Fruit fly (Drosophila melanogaster) whole organism, prepupa: ENCODE results near the gene Spn28F.

Source experiments
- CG15336 ChIP-seq: fragments of 200-800 bp; sonication (Bioruptor generic); IDR thresholded peaks from 2 replicates; pipeline ENCODE4 v1.3.6; 2022; ENCODE audit warnings: missing biosample characterization, missing genetic modification characterization
- CG6808 ChIP-seq: fragments of 200-800 bp; sonication (Bioruptor generic); optimal IDR thresholded peaks from 3 replicates; lab custom pipeline; 2017; ENCODE audit warnings: missing biosample characterization, missing genetic modification characterization, mild to moderate bottlenecking, moderate library complexity, missing genetic modification reagents
- Hr39 ChIP-seq: fragments of 200-800 bp; sonication (Bioruptor generic); optimal IDR thresholded peaks from 2 replicates; lab custom pipeline; 2016; ENCODE audit warnings: missing biosample characterization, missing genetic modification characterization
- Hr4 ChIP-seq: fragments of 200-800 bp; sonication (Bioruptor generic); optimal IDR thresholded peaks from 3 replicates; lab custom pipeline; 2016; ENCODE audit warnings: missing biosample characterization, missing genetic modification characterization
- Lpt ChIP-seq: fragments of 200-800 bp; sonication (Bioruptor generic); optimal IDR thresholded peaks from 3 replicates; lab custom pipeline; 2016; ENCODE audit warnings: missing biosample characterization, missing genetic modification characterization
- OdsH ChIP-seq: fragments of 200-800 bp; sonication (Bioruptor generic); optimal IDR thresholded peaks from 3 replicates; lab custom pipeline; 2016; ENCODE audit warnings: missing biosample characterization, missing genetic modification characterization
- eg ChIP-seq: fragments of 200-800 bp; sonication (Bioruptor generic); IDR thresholded peaks from 3 replicates; pipeline ENCODE4 v1.3.6; 2022; ENCODE audit warnings: missing biosample characterization, missing genetic modification characterization
- fd59A ChIP-seq: fragments of 200-800 bp; sonication (Bioruptor generic); optimal IDR thresholded peaks from 2 replicates; lab custom pipeline; 2017; ENCODE audit warnings: missing biosample characterization, mild to moderate bottlenecking, missing genetic modification characterization, missing genetic modification reagents
- pdm3 ChIP-seq: fragments of 200-800 bp; sonication (Bioruptor generic); optimal IDR thresholded peaks from 3 replicates; lab custom pipeline; 2016; ENCODE audit warnings: missing biosample characterization, missing genetic modification characterization
- svp ChIP-seq: fragments of 200-800 bp; sonication (Bioruptor generic); peaks from one replicate; lab custom pipeline; 2016; ENCODE audit warnings: missing biosample characterization, missing genetic modification characterization

DNA sequence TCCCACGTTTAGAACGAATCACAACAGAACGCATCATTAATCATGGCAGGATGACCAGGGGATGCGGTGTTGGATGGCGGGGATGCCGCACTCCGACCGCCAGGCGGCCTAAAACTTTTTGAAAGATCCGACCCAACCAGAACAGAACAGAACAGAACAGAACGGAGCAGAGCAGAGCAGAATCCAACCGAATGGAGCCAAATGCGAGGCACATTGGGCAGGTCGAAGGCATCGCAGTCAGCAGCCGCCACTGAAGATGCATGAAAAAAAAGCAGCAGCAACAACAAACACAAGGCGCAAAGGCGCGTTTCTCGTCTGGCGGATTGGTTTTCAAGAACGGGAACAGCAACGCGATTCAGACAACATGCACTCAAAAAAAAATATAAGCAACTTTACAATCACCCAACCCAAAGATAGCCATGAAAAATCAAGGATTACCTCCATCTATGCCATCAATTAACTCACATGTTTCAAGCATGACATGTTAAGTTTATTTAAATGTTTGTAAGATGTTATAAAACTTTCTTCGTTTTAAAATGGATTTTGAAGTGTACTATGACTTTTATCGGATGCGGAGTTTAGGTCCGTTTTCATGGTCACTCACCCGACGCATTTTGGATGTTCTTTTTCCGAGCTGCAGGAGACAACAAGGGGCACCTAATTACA lies 37.9 kb upstream of the Spn28F start:
- TF ChIP-seq CG6808 (GFP tag; lab: Kevin White, UChicago) (peak; percentile 88), CG15336 (GFP tag; lab: Robert Waterston, UW) (peak; percentile 77), Lpt (peak; percentile 75), Hr4 (GFP tag; lab: Kevin White, UChicago) (peak; percentile 57), eg (peak; percentile 72), Hr39 (peak; percentile 95), svp (GFP tag; lab: Kevin White, UChicago) (peak; percentile 98), fd59A (GFP tag; lab: Kevin White, UChicago) (peak; percentile 92), OdsH (GFP tag; lab: Kevin White, UChicago) (peak; percentile 90), pdm3 (peak; percentile 89)
